Fruit fly (Drosophila melanogaster) whole organism, embryonic: Measurements from ENCODE around the gene kirre.

Source experiments
- Antp ChIP-seq: fragments of 200-800 bp; sonication (Bioruptor generic); optimal IDR thresholded peaks from 3 replicates; lab custom pipeline; 2016; ENCODE audit warnings: missing biosample characterization, missing genetic modification characterization
- B-H2 ChIP-seq: fragments of 200-800 bp; sonication (Bioruptor generic); optimal IDR thresholded peaks from 2 replicates; lab custom pipeline; 2018; ENCODE audit warnings: missing biosample characterization, mild to moderate bottlenecking, missing genetic modification characterization
- CG10321 ChIP-seq: fragments of 200-800 bp; sonication (Bioruptor generic); IDR thresholded peaks from 2 replicates; pipeline ENCODE4 v1.3.6; 2022; ENCODE audit warnings: missing biosample characterization, missing genetic modification characterization
- CG12219 ChIP-seq: fragments of 200-800 bp; sonication (Bioruptor generic); optimal IDR thresholded peaks from 3 replicates; lab custom pipeline; 2018; ENCODE audit warnings: missing biosample characterization, mild to moderate bottlenecking, missing genetic modification characterization
- CG14014 ChIP-seq: fragments of 200-800 bp; sonication (Bioruptor generic); IDR thresholded peaks from 2 replicates; pipeline ENCODE4 v1.3.6; 2022; ENCODE audit warnings: missing biosample characterization, missing genetic modification characterization
- CG15269 ChIP-seq: fragments of 200-800 bp; sonication (Bioruptor generic); optimal IDR thresholded peaks from 2 replicates; lab custom pipeline; 2018; ENCODE audit warnings: missing biosample characterization, mild to moderate bottlenecking, missing genetic modification characterization, moderate library complexity
- CG15479 ChIP-seq: fragments of 200-800 bp; sonication (Bioruptor generic); optimal IDR thresholded peaks from 3 replicates; lab custom pipeline; 2019; ENCODE audit warnings: missing biosample characterization, mild to moderate bottlenecking, missing genetic modification characterization, moderate library complexity
- CG15514 ChIP-seq: fragments of 200-800 bp; sonication (Bioruptor generic); optimal IDR thresholded peaks from 3 replicates; lab custom pipeline; 2017; ENCODE audit warnings: missing biosample characterization, missing genetic modification characterization, mild to moderate bottlenecking, moderate library complexity, missing genetic modification reagents
- CG15696 ChIP-seq: fragments of 200-800 bp; sonication (Bioruptor generic); optimal IDR thresholded peaks from 2 replicates; lab custom pipeline; 2019; ENCODE audit warnings: missing biosample characterization, mild to moderate bottlenecking, missing genetic modification characterization, moderate library complexity
- CG17359 ChIP-seq: fragments of 200-800 bp; sonication (Bioruptor generic); optimal IDR thresholded peaks from 3 replicates; lab custom pipeline; 2018; ENCODE audit warnings: missing biosample characterization, mild to moderate bottlenecking, missing genetic modification characterization, moderate library complexity
- CG17912 ChIP-seq: fragments of 200-800 bp; sonication (Bioruptor generic); optimal IDR thresholded peaks from 2 replicates; lab custom pipeline; 2018; ENCODE audit warnings: missing biosample characterization, mild to moderate bottlenecking, missing genetic modification characterization
- CG1792 ChIP-seq: fragments of 200-800 bp; sonication (Bioruptor generic); optimal IDR thresholded peaks from 2 replicates; lab custom pipeline; 2016; ENCODE audit warnings: missing biosample characterization, missing genetic modification characterization
- CG2116 ChIP-seq: fragments of 200-800 bp; sonication (Bioruptor generic); optimal IDR thresholded peaks from 3 replicates; lab custom pipeline; 2018; ENCODE audit warnings: missing biosample characterization, mild to moderate bottlenecking, missing genetic modification characterization
- CG2199 ChIP-seq: fragments of 200-800 bp; sonication (Bioruptor generic); IDR thresholded peaks from 3 replicates; pipeline ENCODE4 v1.3.6; 2022; ENCODE audit warnings: missing biosample characterization, missing genetic modification characterization
- CG30403 ChIP-seq: fragments of 200-800 bp; sonication (Bioruptor generic); optimal IDR thresholded peaks from 3 replicates; lab custom pipeline; 2016; ENCODE audit warnings: missing biosample characterization, missing genetic modification characterization
- CG32532 ChIP-seq: fragments of 200-800 bp; sonication (Bioruptor generic); IDR thresholded peaks from 2 replicates; pipeline ENCODE4 v1.3.6; 2022; ENCODE audit warnings: missing biosample characterization, missing genetic modification characterization
- CG32772 ChIP-seq: fragments of 200-800 bp; sonication (Bioruptor generic); IDR thresholded peaks from 2 replicates; pipeline ENCODE4 v1.3.6; 2022; ENCODE audit warnings: missing biosample characterization, missing genetic modification characterization
- CG3726 ChIP-seq: fragments of 200-800 bp; sonication (Bioruptor generic); IDR thresholded peaks from 3 replicates; pipeline ENCODE4, ENCODE4 v1.3.6; 2022; ENCODE audit warnings: missing biosample characterization, missing genetic modification characterization
- CG4424 ChIP-seq: fragments of 200-800 bp; sonication (Bioruptor generic); optimal IDR thresholded peaks from 3 replicates; lab custom pipeline; 2016; ENCODE audit warnings: missing biosample characterization, missing genetic modification characterization
- CG6175 ChIP-seq: fragments of 200-800 bp; sonication (Bioruptor generic); IDR thresholded peaks from 3 replicates; pipeline ENCODE4 v1.3.6; 2022; ENCODE audit warnings: missing biosample characterization, missing genetic modification characterization
- CG6272 ChIP-seq: fragments of 200-800 bp; sonication (Bioruptor generic); IDR thresholded peaks from 2 replicates; pipeline ENCODE4 v1.3.6; 2022; ENCODE audit warnings: missing biosample characterization, missing genetic modification characterization
- CG7372 ChIP-seq: fragments of 200-800 bp; sonication (Bioruptor generic); IDR thresholded peaks from 2 replicates; pipeline ENCODE4 v1.3.6; 2022; ENCODE audit warnings: missing biosample characterization, missing genetic modification characterization
- CG9437 ChIP-seq: fragments of 200-800 bp; sonication (Bioruptor generic); optimal IDR thresholded peaks from 2 replicates; lab custom pipeline; 2018; ENCODE audit warnings: missing biosample characterization, mild to moderate bottlenecking, missing genetic modification characterization
- CG9797 ChIP-seq: fragments of 200-800 bp; sonication (Bioruptor generic); optimal IDR thresholded peaks from 3 replicates; lab custom pipeline; 2018; ENCODE audit warnings: missing biosample characterization, mild to moderate bottlenecking, missing genetic modification characterization
- CG9817 ChIP-seq: fragments of 200-800 bp; sonication (Bioruptor generic); optimal IDR thresholded peaks from 2 replicates; lab custom pipeline; 2018; ENCODE audit warnings: missing biosample characterization, mild to moderate bottlenecking, missing genetic modification characterization, moderate library complexity
- Deaf1 ChIP-seq: fragments of 200-800 bp; optimal IDR thresholded peaks from 3 replicates; lab custom pipeline; 2019; ENCODE audit warnings: missing biosample characterization, mild to moderate bottlenecking, missing genetic modification characterization, moderate library complexity
- Gug ChIP-seq: fragments of 200-800 bp; sonication (Bioruptor generic); IDR thresholded peaks from 4 replicates; pipeline ENCODE4 v1.3.6; 2022; ENCODE audit warnings: missing biosample characterization, missing genetic modification characterization
- HHEX ChIP-seq: fragments of 200-800 bp; sonication (Bioruptor generic); optimal IDR thresholded peaks from 3 replicates; lab custom pipeline; 2017; ENCODE audit warnings: missing biosample characterization, mild to moderate bottlenecking, missing genetic modification characterization, missing genetic modification reagents
- HLH54F ChIP-seq: fragments of 200-800 bp; sonication (Bioruptor generic); optimal IDR thresholded peaks from 3 replicates; lab custom pipeline; 2016; ENCODE audit warnings: missing biosample characterization, missing genetic modification characterization
- Hr51 ChIP-seq, 2 experiments: fragments of 200-800 bp; sonication (Bioruptor generic); optimal IDR thresholded peaks; 2 replicates in 1 of 2; 3 replicates in 1 of 2; lab custom pipeline; 2016 to 2018; ENCODE audit warnings: missing biosample characterization in 2 of 2, missing genetic modification characterization in 2 of 2, mild to moderate bottlenecking in 1 of 2, moderate library complexity in 1 of 2
- Jarid2 ChIP-seq: fragments of 200-800 bp; sonication (Bioruptor generic); optimal IDR thresholded peaks from 3 replicates; lab custom pipeline; 2017; ENCODE audit warnings: mild to moderate bottlenecking, missing biosample characterization, missing genetic modification reagents, missing genetic modification characterization
- MESR4 ChIP-seq: fragments of 200-800 bp; sonication (Bioruptor generic); optimal IDR thresholded peaks from 2 replicates; lab custom pipeline; 2018; ENCODE audit warnings: missing biosample characterization, mild to moderate bottlenecking, missing genetic modification characterization, moderate library complexity
- NC2β ChIP-seq: fragments of 200-800 bp; sonication (Bioruptor generic); optimal IDR thresholded peaks from 2 replicates; lab custom pipeline; 2016; ENCODE audit warnings: missing biosample characterization, missing genetic modification characterization
- Opbp ChIP-seq: fragments of 200-800 bp; sonication (Bioruptor generic); IDR thresholded peaks from 3 replicates; pipeline ENCODE4 v1.3.6; 2022; ENCODE audit warnings: missing biosample characterization, missing genetic modification characterization; ENCODE audit not compliant: partially characterized antibody
- Ssrp ChIP-seq: fragments of 200-800 bp; sonication (Bioruptor generic); optimal IDR thresholded peaks from 2 replicates; lab custom pipeline; 2018; ENCODE audit warnings: missing biosample characterization, mild to moderate bottlenecking, missing genetic modification characterization, moderate library complexity
- al ChIP-seq: fragments of 200-800 bp; sonication (Bioruptor generic); IDR thresholded peaks from 2 replicates; pipeline ENCODE4 v1.3.6; 2022; ENCODE audit warnings: missing biosample characterization, missing genetic modification characterization
- ap ChIP-seq: fragments of 200-800 bp; sonication (Bioruptor generic); IDR thresholded peaks from 2 replicates; pipeline ENCODE4 v1.3.6; 2022; ENCODE audit warnings: missing biosample characterization, missing genetic modification characterization
- da ChIP-seq: fragments of 200-800 bp; sonication (Bioruptor generic); optimal IDR thresholded peaks from 2 replicates; lab custom pipeline; 2016; ENCODE audit warnings: missing biosample characterization, missing genetic modification characterization
- dm ChIP-seq: fragments of 200-800 bp; sonication (Bioruptor generic); optimal IDR thresholded peaks from 3 replicates; lab custom pipeline; 2016; ENCODE audit warnings: missing biosample characterization, missing genetic modification characterization
- en ChIP-seq: fragments of 200-800 bp; sonication (Bioruptor generic); optimal IDR thresholded peaks from 2 replicates; lab custom pipeline; 2016; ENCODE audit warnings: missing biosample characterization, missing genetic modification characterization
- eyg ChIP-seq: fragments of 200-800 bp; sonication (Bioruptor generic); optimal IDR thresholded peaks from 3 replicates; lab custom pipeline; 2016; ENCODE audit warnings: missing biosample characterization, missing genetic modification characterization
- fu2 ChIP-seq: fragments of 200-800 bp; sonication (Bioruptor generic); optimal IDR thresholded peaks from 2 replicates; lab custom pipeline; 2016; ENCODE audit warnings: missing biosample characterization, missing genetic modification characterization
- mirr ChIP-seq: fragments of 200-800 bp; sonication (Bioruptor generic); optimal IDR thresholded peaks from 3 replicates; lab custom pipeline; 2018; ENCODE audit warnings: missing biosample characterization, mild to moderate bottlenecking, missing genetic modification characterization
- nerfin-1 ChIP-seq: fragments of 200-800 bp; sonication (Bioruptor generic); optimal IDR thresholded peaks from 3 replicates; lab custom pipeline; 2019; ENCODE audit warnings: missing biosample characterization, mild to moderate bottlenecking, missing genetic modification characterization, moderate library complexity
- pan ChIP-seq, 4 experiments: fragments of >200 bp in 3 of 4; fragments of 200-800 bp in 1 of 4; sonication (Bioruptor generic) in 1 of 4; optimal IDR thresholded peaks in 3 of 4; IDR thresholded peaks in 1 of 4; 2 replicates each; pipeline versions ENCODE4 v1.3.6 to Lab custom; 2017 to 2022; ENCODE audit warnings: missing biosample characterization in 2 of 4, missing genetic modification characterization in 2 of 4, mixed read lengths in 1 of 4
- sens ChIP-seq: fragments of 200-800 bp; sonication (Bioruptor generic); peaks from one replicate; lab custom pipeline; 2016; ENCODE audit warnings: missing biosample characterization, missing genetic modification characterization
- slp2 ChIP-seq: fragments of 200-800 bp; sonication (Bioruptor generic); optimal IDR thresholded peaks from 2 replicates; lab custom pipeline; 2016; ENCODE audit warnings: missing biosample characterization, missing genetic modification characterization
- trem ChIP-seq: fragments of 200-800 bp; optimal IDR thresholded peaks from 3 replicates; lab custom pipeline; 2019; ENCODE audit warnings: missing biosample characterization, mild to moderate bottlenecking, missing genetic modification characterization, moderate library complexity
- tup ChIP-seq: fragments of 200-800 bp; sonication (Bioruptor generic); optimal IDR thresholded peaks from 2 replicates; lab custom pipeline; 2016; ENCODE audit warnings: missing biosample characterization, mild to moderate bottlenecking, missing genetic modification characterization, moderate library complexity
- zfh1 ChIP-seq: fragments of 200-800 bp; sonication (Bioruptor generic); IDR thresholded peaks from 3 replicates; pipeline ENCODE4 v1.3.6; 2022; ENCODE audit warnings: missing biosample characterization, missing genetic modification characterization
- zfh2 ChIP-seq: fragments of 200-800 bp; sonication (Bioruptor generic); optimal IDR thresholded peaks from 2 replicates; lab custom pipeline; 2016; ENCODE audit warnings: missing biosample characterization, missing genetic modification characterization

Gene kirre

dm6 chrX:3039743-3040142, 299.6 kb downstream of the kirre start (continued):
- TF ChIP-seq CG4424 (GFP tag; lab: Kevin White, UChicago) = peak; percentile 57
- TF ChIP-seq mirr = no peak
- no peak for TF ChIP-seq CG6175
- no peak for TF ChIP-seq CG15479 (GFP tag; lab: Kevin White, UChicago)
- TF ChIP-seq CG9797 (GFP tag; lab: Kevin White, UChicago) = no peak
- TF ChIP-seq zfh1 (GFP tag; lab: Robert Waterston, UW) = peak; percentile 66; the same call in 2 of the 3 replicates
- TF ChIP-seq CG15269 (tag; lab: Kevin White, UChicago) = peak; percentile 17
- TF ChIP-seq HLH54F (GFP tag; lab: Kevin White, UChicago) = no peak
- no peak for TF ChIP-seq en
- TF ChIP-seq CG17912 (GFP tag; lab: Kevin White, UChicago) = no peak
- peak; percentile 21 for TF ChIP-seq CG9437
- no peak for TF ChIP-seq eyg (GFP tag; lab: Kevin White, UChicago)
- TF ChIP-seq zfh2 = no peak
- no peak for TF ChIP-seq Gug (GFP tag; lab: Robert Waterston, UW)
- TF ChIP-seq CG30403 (GFP tag; lab: Kevin White, UChicago) = peak; percentile 47
- no peak for TF ChIP-seq B-H2 (GFP tag; lab: Kevin White, UChicago)
- TF ChIP-seq tup = no peak
- peak in 1 of 2 experiments; percentile 29 for TF ChIP-seq Hr51 (GFP tag; optimal IDR thresholded peaks at IDR 0.05; lab: Kevin White, UChicago)
- peak; percentile 34 for TF ChIP-seq CG17359
- no peak for TF ChIP-seq Deaf1 (tag; lab: Kevin White, UChicago)
- TF ChIP-seq CG14014 = no peak
- no peak for TF ChIP-seq Jarid2 (GFP tag; lab: Kevin White, UChicago)
- TF ChIP-seq ap (GFP tag; lab: Robert Waterston, UW) = no peak
- TF ChIP-seq CG9817 (tag; lab: Kevin White, UChicago) = no peak
- no peak for TF ChIP-seq slp2 (GFP tag; lab: Kevin White, UChicago)
- TF ChIP-seq Antp = no peak
- no peak for TF ChIP-seq dm (GFP tag; lab: Kevin White, UChicago)
- TF ChIP-seq fu2 = no peak
- peak; percentile 34 for TF ChIP-seq CG15696
- peak; percentile 22 for TF ChIP-seq trem (tag; lab: Kevin White, UChicago)
- 0 out of 2 replicates have a peak, but pooled peaks have one; percentile 32 for TF ChIP-seq CG32532
- TF ChIP-seq MESR4 (GFP tag; lab: Kevin White, UChicago) = no peak
- no peak for TF ChIP-seq CG12219 (GFP tag; lab: Kevin White, UChicago)
- no peak for TF ChIP-seq pan (optimal IDR thresholded peaks at IDR 0.05; lab: Kevin White, UChicago)
- TF ChIP-seq pan (GFP tag; optimal IDR thresholded peaks at IDR 0.05 in 1 of 2, IDR thresholded peaks at IDR 0.05 in 1 of 2) = peak in 1 of 2 experiments; percentile 52
- no peak for TF ChIP-seq CG2116 (GFP tag; lab: Kevin White, UChicago)
- peak; percentile 22 for TF ChIP-seq nerfin-1
- no peak for TF ChIP-seq CG3726 (GFP tag; lab: Robert Waterston, UW)
- no peak for TF ChIP-seq da (GFP tag; lab: Kevin White, UChicago)
- no peak for TF ChIP-seq CG15514
- no peak for TF ChIP-seq CG10321 (GFP tag; lab: Robert Waterston, UW)
- no peak for TF ChIP-seq al (GFP tag; lab: Robert Waterston, UW)
- no peak for TF ChIP-seq CG1792 (GFP tag; lab: Kevin White, UChicago)
- TF ChIP-seq Opbp = no peak
- TF ChIP-seq CG7372 = no peak
- TF ChIP-seq CG6272 (GFP tag; lab: Robert Waterston, UW) = no peak
- no peak for TF ChIP-seq HHEX (GFP tag; lab: Kevin White, UChicago)
- TF ChIP-seq Ssrp = peak; percentile 40
- no peak for TF ChIP-seq CG2199
- peak; percentile 28 for TF ChIP-seq NC2β (GFP tag; lab: Kevin White, UChicago)
- peak; percentile 86 for TF ChIP-seq sens (GFP tag; lab: Kevin White, UChicago)
- no peak for TF ChIP-seq CG32772
